Fruit fly (Drosophila melanogaster) ovary, adult (tissue): Measurements from ENCODE around the gene meigo.
A peak's percentile ranks its signal among the peaks of the same experiment; 100 is the strongest.

Experiments
- CG17801 ChIP-seq: fragments of 200-800 bp; optimal IDR thresholded peaks from 2 replicates; lab custom pipeline; 2019; ENCODE audit warnings: missing biosample characterization, mild to moderate bottlenecking, missing genetic modification characterization, moderate library complexity; ENCODE audit not compliant: partially characterized antibody

Gene meigo

DNA sequence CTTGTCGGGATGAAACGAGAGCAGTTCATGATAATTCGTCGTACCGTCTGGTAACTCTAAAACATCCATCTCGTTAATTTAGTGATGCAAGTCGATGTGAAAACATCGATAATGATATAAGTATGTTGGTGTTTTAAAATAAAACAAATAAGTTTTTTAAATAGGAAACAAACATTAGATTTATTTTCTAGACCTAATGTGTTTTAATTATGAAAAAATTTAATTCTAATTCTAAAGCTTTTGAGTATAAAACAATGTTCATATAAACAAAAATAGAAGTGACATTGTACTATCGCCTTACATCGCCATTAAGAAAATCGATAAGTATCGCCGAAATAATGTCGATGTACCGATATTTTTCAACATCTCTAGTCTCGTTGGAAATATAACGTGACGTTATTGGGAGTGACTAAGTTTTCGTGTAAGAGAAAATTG is 27.0 kb upstream of the meigo start, which contains the start of gene Rab11:
TSS of gene Rab11 (plus strand) at position 363 of the 435 bp plus-strand sequence.
- peak; percentile 76 for TF ChIP-seq CG17801 (GFP tag; lab: Kevin White, UChicago)

- peak; percentile 45 for TF ChIP-seq CG17801 (GFP tag; lab: Kevin White, UChicago)
These were observed 25.9 kb upstream of the meigo start for dm6 chr3R:21111964-21112740.

DNA sequence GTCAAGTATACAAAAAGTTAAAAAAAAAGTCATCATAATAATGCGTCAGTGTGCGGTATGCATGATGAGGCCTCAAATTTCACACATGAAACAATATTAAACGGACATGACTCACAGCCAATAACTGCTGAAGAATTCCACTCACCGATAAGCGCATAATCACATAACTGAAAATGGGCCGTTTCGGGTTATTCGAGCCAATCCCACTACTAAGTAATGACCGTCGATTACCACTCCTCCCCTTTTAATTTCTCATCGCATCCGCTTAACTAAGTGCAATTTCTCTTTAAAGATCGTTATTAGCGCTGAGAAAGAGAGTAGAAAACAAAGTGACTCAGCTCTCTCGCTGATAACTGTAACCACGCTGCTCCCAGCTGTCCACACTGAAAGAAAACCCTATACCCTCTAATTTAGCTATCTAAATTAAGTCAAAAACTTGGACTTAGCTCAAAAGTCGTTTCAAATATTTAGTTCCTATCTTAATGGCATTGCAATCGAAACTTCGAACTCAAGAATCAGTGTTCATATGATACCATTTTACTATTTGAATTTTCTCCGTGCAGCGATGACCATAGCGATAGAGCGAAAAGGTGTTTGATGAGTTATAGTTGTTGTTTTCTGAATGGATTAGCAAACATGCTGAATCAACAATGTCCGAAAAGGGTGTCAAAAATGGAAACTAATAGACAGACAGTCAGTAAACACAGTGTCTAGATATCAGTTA is 25.2 kb upstream of the meigo start:
- peak; percentile 71 for TF ChIP-seq CG17801 (GFP tag; lab: Kevin White, UChicago)

- TF ChIP-seq CG17801 (GFP tag; lab: Kevin White, UChicago): no peak
These were observed 22.0 kb upstream of the meigo start, which contains the start of gene ppan for dm6 chr3R:21116057-21116456. Gene ppan, plus strand, starts transcription at chr3R:21116254.

- TF ChIP-seq CG17801 (GFP tag; lab: Kevin White, UChicago): peak; percentile 40
These were observed 19.3 kb upstream of the meigo start, which contains the start of gene Bdbt for dm6 chr3R:21118784-21119183. Gene Bdbt, minus strand, starts transcription at chr3R:21118856.

dm6 chr3R:21124225-21124624 is 13.8 kb upstream of the meigo start:
- no peak for TF ChIP-seq CG17801 (GFP tag; lab: Kevin White, UChicago)

dm6 chr3R:21126673-21127284 is 11.3 kb upstream of the meigo start:
- TF ChIP-seq CG17801 (GFP tag; lab: Kevin White, UChicago): no peak

- TF ChIP-seq CG17801 (GFP tag; lab: Kevin White, UChicago): peak; percentile 60
These were observed 10.6 kb upstream of the meigo start, which contains the start of the genes slmb and CG5793 for dm6 chr3R:21127352-21127985. Gene slmb, minus strand, starts transcription at chr3R:21127485. Gene CG5793, plus strand, starts transcription at chr3R:21127573.

DNA sequence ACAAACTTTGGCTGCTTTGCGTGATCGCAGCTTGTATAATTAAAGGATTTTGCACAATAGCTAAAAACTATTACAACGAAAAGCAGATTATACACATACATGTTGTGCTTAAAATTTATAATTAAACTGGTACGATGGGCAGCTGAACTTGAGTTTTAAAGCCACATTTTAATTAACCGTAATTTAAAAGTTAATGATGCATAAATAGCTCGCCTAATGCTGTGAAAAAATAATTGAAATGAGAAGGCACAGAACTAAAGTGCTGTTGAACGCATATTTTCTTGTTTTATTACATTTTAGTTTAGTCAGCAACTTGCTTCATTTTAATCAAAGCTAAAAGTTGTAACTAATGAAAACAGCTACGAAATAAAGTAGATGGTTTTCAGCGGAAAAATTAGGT is 8.5 kb upstream of the meigo start, which contains the start of gene Obp93a:
TSS of gene Obp93a (minus strand) at position 101 of the 400 bp plus-strand sequence.
- no peak for TF ChIP-seq CG17801 (GFP tag; lab: Kevin White, UChicago)

DNA sequence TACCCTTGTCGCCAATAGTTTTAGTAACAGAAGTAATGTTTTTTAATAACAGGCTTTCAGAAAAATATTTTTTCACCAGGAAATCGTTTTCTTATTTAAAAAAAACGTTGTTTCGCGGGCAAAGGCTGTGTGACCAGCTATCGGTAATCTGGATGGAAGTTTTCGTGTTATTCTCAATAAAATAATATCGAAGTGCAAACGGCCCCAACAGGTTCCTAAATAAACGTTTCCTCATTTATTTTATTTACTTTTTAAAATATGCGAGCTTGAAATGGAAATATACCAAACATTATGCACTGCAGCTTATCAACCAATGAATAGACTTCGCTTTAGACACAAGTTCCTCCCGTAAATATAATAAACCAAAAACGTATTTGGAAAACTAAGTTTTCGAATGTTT is 8.0 kb upstream of the meigo start, which contains the start of gene Ice2:
TSS of gene Ice2 (plus strand) at position 167 of the 400 bp plus-strand sequence.
- TF ChIP-seq CG17801 (GFP tag; lab: Kevin White, UChicago): no peak

- TF ChIP-seq CG17801 (GFP tag; lab: Kevin White, UChicago): no peak
These were observed 4.6 kb upstream of the meigo start, which contains the start of gene Trm7-34 for dm6 chr3R:21133517-21133916. Gene Trm7-34, minus strand, starts transcription at chr3R:21133881.

- TF ChIP-seq CG17801 (GFP tag; lab: Kevin White, UChicago): peak; percentile 45
These were observed 4.1 kb upstream of the meigo start, which contains the start of gene Usp8 for dm6 chr3R:21133951-21134350. Gene Usp8, plus strand, starts transcription at chr3R:21134262.

DNA sequence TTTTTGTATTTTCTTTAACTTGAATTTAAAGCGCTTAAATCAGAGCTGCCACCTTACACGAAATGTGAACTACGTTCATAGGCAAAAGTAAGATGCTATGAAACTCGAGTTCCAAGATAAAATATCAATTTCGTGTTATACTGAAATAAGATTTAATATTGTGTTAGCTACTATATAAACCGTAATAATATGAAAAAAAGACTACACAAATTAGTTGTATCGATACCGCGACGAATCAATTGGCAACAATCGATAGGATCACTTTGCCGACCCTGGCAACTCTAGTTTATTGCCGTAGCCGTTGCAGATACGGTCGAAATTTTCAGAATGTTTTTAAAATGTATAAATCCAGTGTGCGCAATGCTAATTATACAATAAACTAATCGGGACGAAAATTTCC is 2.4 kb downstream of the meigo start, which contains the start of gene SNF4Agamma:
TSS of gene SNF4Agamma (plus strand) at position 282 of the 400 bp plus-strand sequence.
- peak; percentile 25 for TF ChIP-seq CG17801 (GFP tag; lab: Kevin White, UChicago)

dm6 chr3R:21141341-21141740 is 3.3 kb downstream of the meigo start:
- TF ChIP-seq CG17801 (GFP tag; lab: Kevin White, UChicago): no peak
